Worm (Caenorhabditis elegans) whole organism, L4 larva: ENCODE results near the gene C18H2.5.
A peak's percentile ranks its signal among the peaks of the same experiment; 100 is the strongest.

Experiments used
- F10B5.3 ChIP-seq: sonication (generic microtip); optimal IDR thresholded peaks from 2 replicates; lab custom pipeline; 2016; ENCODE audit warnings: mild to moderate bottlenecking, missing genetic modification characterization, missing compliant biosample characterization
- F26F4.8 ChIP-seq: fragments of 200-800 bp; sonication (Bioruptor generic); conservative IDR thresholded peaks from 2 replicates; pipeline ENCODE4 v1.3.6; 2022; ENCODE audit warnings: missing genetic modification characterization, missing compliant biosample characterization
- F44E2.7 ChIP-seq: fragments of 200-800 bp; sonication (Bioruptor generic); IDR thresholded peaks from 2 replicates; pipeline ENCODE4 v2.1.2; 2022; ENCODE audit warnings: missing genetic modification characterization, missing compliant biosample characterization
- F49E8.2 ChIP-seq: sonication (generic microtip); optimal IDR thresholded peaks from 2 replicates; lab custom pipeline; 2016; ENCODE audit warnings: missing compliant biosample characterization, mild to moderate bottlenecking, missing genetic modification characterization, borderline replicate concordance
- T20F7.1 ChIP-seq: fragments of 200-800 bp; sonication (Bioruptor generic); optimal IDR thresholded peaks from 2 replicates; lab custom pipeline; 2018; ENCODE audit warnings: mild to moderate bottlenecking, missing genetic modification characterization, missing compliant biosample characterization
- T26A8.4 ChIP-seq: fragments of 200-800 bp; sonication (Bioruptor generic); IDR thresholded peaks from 2 replicates; pipeline ENCODE4 v1.3.6; 2022; ENCODE audit warnings: missing genetic modification characterization, missing compliant biosample characterization
- Y105C5A.15 ChIP-seq: fragments of 200-800 bp; sonication (Bioruptor generic); IDR thresholded peaks from 2 replicates; pipeline ENCODE4 v1.3.6; 2022; ENCODE audit warnings: missing genetic modification characterization, missing compliant biosample characterization
- Y5F2A.4 ChIP-seq: fragments of 200-800 bp; sonication (Bioruptor generic); optimal IDR thresholded peaks from 2 replicates; lab custom pipeline; 2018; ENCODE audit warnings: mild to moderate bottlenecking, missing genetic modification characterization, missing compliant biosample characterization
- ZK337.2 ChIP-seq: fragments of 200-800 bp; sonication (Bioruptor generic); IDR thresholded peaks from 2 replicates; pipeline ENCODE4 v1.3.6; 2022; ENCODE audit warnings: missing genetic modification reagents, missing genetic modification characterization, missing compliant biosample characterization
- aly-2 ChIP-seq: sonication (generic microtip); optimal IDR thresholded peaks from 2 replicates; lab custom pipeline; 2018; ENCODE audit warnings: missing biosample characterization, missing genetic modification characterization
- ama-1 ChIP-seq: fragments of 150-350 bp; optimal IDR thresholded peaks from 2 replicates; lab custom pipeline; 2014; ENCODE audit warnings: inconsistent platforms, mixed read lengths
- attf-4 ChIP-seq: sonication (generic microtip); optimal IDR thresholded peaks from 3 replicates; lab custom pipeline; 2017; ENCODE audit warnings: missing biosample characterization, missing genetic modification characterization
- ceh-32 ChIP-seq: sonication (generic microtip); optimal IDR thresholded peaks from 2 replicates; lab custom pipeline; 2016; ENCODE audit warnings: mild to moderate bottlenecking, missing genetic modification characterization, missing compliant biosample characterization; ENCODE audit not compliant: poor library complexity
- ceh-44 ChIP-seq: fragments of 200-800 bp; sonication (Bioruptor generic); IDR thresholded peaks from 2 replicates; pipeline ENCODE4 v1.3.6; 2022; ENCODE audit warnings: missing genetic modification reagents, missing genetic modification characterization, missing compliant biosample characterization
- ceh-62 ChIP-seq: sonication (generic microtip); optimal IDR thresholded peaks from 2 replicates; lab custom pipeline; 2017; ENCODE audit warnings: missing biosample characterization, missing genetic modification characterization
- ces-1 ChIP-seq: fragments of 150-350 bp; sonication (generic microtip); optimal IDR thresholded peaks from 4 replicates; lab custom pipeline; 2014; ENCODE audit warnings: missing biosample characterization, missing genetic modification reagents, missing genetic modification characterization
- cey-2 ChIP-seq: sonication (generic microtip); optimal IDR thresholded peaks from 3 replicates; lab custom pipeline; 2017; ENCODE audit warnings: missing genetic modification characterization, mild to moderate bottlenecking, missing compliant biosample characterization, antibody characterized with exemption, borderline replicate concordance; ENCODE audit not compliant: insufficient read depth
- ctbp-1 ChIP-seq: fragments of 200-800 bp; sonication (Bioruptor generic); IDR thresholded peaks from 2 replicates; pipeline ENCODE4 v1.3.6; 2022; ENCODE audit warnings: missing genetic modification reagents, missing genetic modification characterization, missing compliant biosample characterization
- daf-19 ChIP-seq: fragments of 200-800 bp; sonication (Bioruptor generic); conservative IDR thresholded peaks from 2 replicates; pipeline ENCODE4 v1.3.6; 2022; ENCODE audit warnings: missing genetic modification characterization, missing compliant biosample characterization
- dmd-6 ChIP-seq: fragments of 200-800 bp; sonication (Bioruptor generic); IDR thresholded peaks from 2 replicates; pipeline ENCODE4 v1.3.6; 2022; ENCODE audit warnings: missing genetic modification reagents, missing genetic modification characterization, missing compliant biosample characterization
- dmd-8 ChIP-seq: fragments of 200-800 bp; sonication (Bioruptor generic); IDR thresholded peaks from 2 replicates; pipeline ENCODE4 v1.3.6; 2022; ENCODE audit warnings: missing genetic modification characterization, missing compliant biosample characterization
- dmd-9 ChIP-seq: fragments of 200-800 bp; sonication (Bioruptor generic); IDR thresholded peaks from 2 replicates; pipeline ENCODE4 v1.3.6; 2022; ENCODE audit warnings: missing genetic modification reagents, missing genetic modification characterization, missing compliant biosample characterization
- fkh-10 ChIP-seq: fragments of 150-350 bp; optimal IDR thresholded peaks from 2 replicates; lab custom pipeline; 2014; ENCODE audit warnings: missing biosample characterization, missing genetic modification reagents, missing genetic modification characterization
- hmg-1.1 ChIP-seq: fragments of 200-800 bp; sonication (Bioruptor generic); IDR thresholded peaks from 2 replicates; pipeline ENCODE4 v1.3.6; 2022; ENCODE audit warnings: missing genetic modification reagents, missing genetic modification characterization, missing compliant biosample characterization
- jun-1 ChIP-seq: fragments of 150-350 bp; optimal IDR thresholded peaks from 2 replicates; lab custom pipeline; 2014; ENCODE audit warnings: missing biosample characterization, missing genetic modification reagents, missing genetic modification characterization
- lin-13 ChIP-seq: fragments of 150-350 bp; optimal IDR thresholded peaks from 2 replicates; lab custom pipeline; 2014; ENCODE audit warnings: missing biosample characterization, missing genetic modification reagents, missing genetic modification characterization
- lin-38 ChIP-seq: fragments of 200-800 bp; sonication (Bioruptor generic); IDR thresholded peaks from 2 replicates; pipeline ENCODE4 v1.3.6; 2022; ENCODE audit warnings: missing genetic modification reagents, missing genetic modification characterization, missing compliant biosample characterization
- mes-2 ChIP-seq: sonication (generic microtip); optimal IDR thresholded peaks from 2 replicates; lab custom pipeline; 2016; ENCODE audit warnings: missing genotype, mild to moderate bottlenecking, missing genetic modification characterization, missing compliant biosample characterization; ENCODE audit not compliant: poor library complexity, severe bottlenecking
- mxl-3 ChIP-seq: fragments of 200-800 bp; sonication (Bioruptor generic); optimal IDR thresholded peaks from 2 replicates; lab custom pipeline; 2018; ENCODE audit warnings: mild to moderate bottlenecking, missing genetic modification characterization, missing compliant biosample characterization
- nhr-25 ChIP-seq: sonication (generic microtip); optimal IDR thresholded peaks from 2 replicates; lab custom pipeline; 2017; ENCODE audit warnings: missing genetic modification characterization, mild to moderate bottlenecking, missing compliant biosample characterization, antibody characterized with exemption, moderate library complexity, borderline replicate concordance; ENCODE audit not compliant: insufficient read depth
- nhr-28 ChIP-seq: fragments of 150-350 bp; optimal IDR thresholded peaks from 2 replicates; lab custom pipeline; 2014; ENCODE audit warnings: missing biosample characterization, missing genetic modification characterization
- nhr-41 ChIP-seq: fragments of 200-800 bp; sonication (Bioruptor generic); IDR thresholded peaks from 2 replicates; pipeline ENCODE4 v1.3.6; 2022; ENCODE audit warnings: missing genetic modification reagents, missing genetic modification characterization, missing compliant biosample characterization
- nhr-42 ChIP-seq: fragments of 200-800 bp; sonication (Bioruptor generic); IDR thresholded peaks from 2 replicates; pipeline ENCODE4 v1.3.6; 2022; ENCODE audit warnings: missing genetic modification characterization, missing compliant biosample characterization
- nhr-76 ChIP-seq: fragments of 150-350 bp; optimal IDR thresholded peaks from 2 replicates; lab custom pipeline; 2014; ENCODE audit warnings: missing biosample characterization, missing genetic modification characterization
- pha-4 ChIP-seq, 2 experiments: fragments of 150-350 bp in 1 of 2; fragments of 200-800 bp in 1 of 2; sonication (Bioruptor generic) in 1 of 2; IDR thresholded peaks in 1 of 2; optimal IDR thresholded peaks in 1 of 2; 2 replicates each; pipeline versions ENCODE4 v1.3.6 to Lab custom; 2014 to 2022; ENCODE audit warnings: missing genetic modification characterization in 2 of 2, missing genetic modification reagents in 2 of 2, missing biosample characterization in 1 of 2, missing compliant biosample characterization in 1 of 2
- php-3 ChIP-seq: fragments of 200-800 bp; sonication (Bioruptor generic); IDR thresholded peaks from 2 replicates; pipeline ENCODE4 v1.3.6; 2022; ENCODE audit warnings: missing genetic modification reagents, missing genetic modification characterization, missing compliant biosample characterization
- pqm-1 ChIP-seq: sonication (generic microtip); optimal IDR thresholded peaks from 2 replicates; lab custom pipeline; 2017; ENCODE audit warnings: missing biosample characterization, missing genetic modification characterization
- rbr-2 ChIP-seq: sonication (generic microtip); optimal IDR thresholded peaks from 2 replicates; lab custom pipeline; 2016; ENCODE audit warnings: missing genotype, missing genetic modification characterization, missing compliant biosample characterization
- sdz-12 ChIP-seq: fragments of 200-800 bp; sonication (Bioruptor generic); optimal IDR thresholded peaks from 2 replicates; lab custom pipeline; 2018; ENCODE audit warnings: mild to moderate bottlenecking, missing genetic modification characterization, missing compliant biosample characterization
- skn-1 ChIP-seq: fragments of 150-350 bp; optimal IDR thresholded peaks from 2 replicates; lab custom pipeline; 2014; ENCODE audit warnings: missing biosample characterization, missing genetic modification characterization
- spr-1 ChIP-seq: sonication (generic microtip); optimal IDR thresholded peaks from 2 replicates; lab custom pipeline; 2016; ENCODE audit warnings: mild to moderate bottlenecking, missing genetic modification characterization, missing compliant biosample characterization
- tag-97 ChIP-seq: fragments of 200-800 bp; sonication (Bioruptor generic); IDR thresholded peaks from 2 replicates; pipeline ENCODE4 v1.3.6; 2022; ENCODE audit warnings: missing genetic modification characterization, missing compliant biosample characterization
- zag-1 ChIP-seq: fragments of 150-350 bp; optimal IDR thresholded peaks from 2 replicates; lab custom pipeline; 2014; ENCODE audit warnings: missing biosample characterization, missing genetic modification characterization
- zfp-2 ChIP-seq: sonication (generic microtip); optimal IDR thresholded peaks from 2 replicates; lab custom pipeline; 2016; ENCODE audit warnings: mild to moderate bottlenecking, missing genetic modification characterization, missing compliant biosample characterization
- zfp-3 ChIP-seq: fragments of 200-800 bp; sonication (Bioruptor generic); conservative IDR thresholded peaks from 2 replicates; pipeline ENCODE4 v1.3.6; 2022; ENCODE audit warnings: missing genetic modification reagents, missing genetic modification characterization, missing compliant biosample characterization
- ztf-11 ChIP-seq: fragments of 150-350 bp; optimal IDR thresholded peaks from 2 replicates; lab custom pipeline; 2014; ENCODE audit warnings: missing biosample characterization, missing genetic modification characterization

The C18H2.5 gene

ce11 chrIII:7728494-7728893, 34.3 kb upstream of the C18H2.5 start (continued):
- TF ChIP-seq mes-2 (tag; lab: Kevin White, UChicago) (peak; percentile 60), skn-1 (no peak), lin-38 (GFP tag; lab: Robert Waterston, UW) (peak; percentile 20; the same call in 1 of the 2 replicates), hmg-1.1 (GFP tag; lab: Robert Waterston, UW) (peak; percentile 56), F49E8.2 (no peak), daf-19 (GFP tag; lab: Robert Waterston, UW) (no peak), F26F4.8 (GFP tag; lab: Robert Waterston, UW) (no peak), mxl-3 (GFP tag; lab: Kevin White, UChicago) (peak; percentile 52), nhr-76 (tag; lab: Kevin White, UChicago) (no peak), pha-4 (GFP tag; IDR thresholded peaks at IDR 0.05; lab: Robert Waterston, UW) (no peak), pha-4 (tag; optimal IDR thresholded peaks at IDR 0.05; lab: Kevin White, UChicago) (no peak), dmd-6 (GFP tag; lab: Robert Waterston, UW) (peak; percentile 81), T26A8.4 (GFP tag; lab: Robert Waterston, UW) (no peak), Y105C5A.15 (GFP tag; lab: Robert Waterston, UW) (no peak), php-3 (GFP tag; lab: Robert Waterston, UW) (no peak), ceh-62 (no peak), nhr-41 (no peak), nhr-28 (tag; lab: Kevin White, UChicago) (peak; percentile 70), T20F7.1 (GFP tag; lab: Kevin White, UChicago) (peak; percentile 73), ama-1 (lab: Kevin White, UChicago) (peak; percentile 42), Y5F2A.4 (GFP tag; lab: Kevin White, UChicago) (no peak), rbr-2 (tag; lab: Kevin White, UChicago) (no peak), sdz-12 (GFP tag; lab: Kevin White, UChicago) (no peak), spr-1 (tag; lab: Kevin White, UChicago) (no peak), ces-1 (GFP tag; lab: Kevin White, UChicago) (no peak), ctbp-1 (GFP tag; lab: Robert Waterston, UW) (no peak), attf-4 (no peak), tag-97 (GFP tag; lab: Robert Waterston, UW) (no peak), dmd-9 (no peak), fkh-10 (GFP tag; lab: Kevin White, UChicago) (no peak), zfp-2 (tag; lab: Kevin White, UChicago) (no peak), pqm-1 (tag; lab: Kevin White, UChicago) (peak; percentile 84), zag-1 (tag; lab: Kevin White, UChicago) (no peak), ceh-44 (GFP tag; lab: Robert Waterston, UW) (no peak), nhr-25 (tag; lab: Kevin White, UChicago) (no peak), ZK337.2 (GFP tag; lab: Robert Waterston, UW) (no peak), dmd-8 (GFP tag; lab: Robert Waterston, UW) (no peak), ceh-32 (no peak), ztf-11 (tag; lab: Kevin White, UChicago) (no peak), zfp-3 (peak; percentile 67; the same call in 1 of the 2 replicates), F10B5.3 (tag; lab: Kevin White, UChicago) (no peak), F44E2.7 (GFP tag; lab: Robert Waterston, UW) (no peak), cey-2 (peak; percentile 32), aly-2 (tag; lab: Kevin White, UChicago) (no peak), jun-1 (tag; lab: Kevin White, UChicago) (no peak), lin-13 (GFP tag; lab: Kevin White, UChicago) (peak; percentile 48), nhr-42 (GFP tag; lab: Robert Waterston, UW) (peak; percentile 70; the same call in 1 of the 2 replicates)
